Worm (Caenorhabditis elegans) whole organism, young adult: ENCODE measurements around the gene C06A6.2.

ENCODE experiments used
- C17E4.6 ChIP-seq: fragments of 200-800 bp; sonication (Bioruptor generic); IDR thresholded peaks from 2 replicates; pipeline ENCODE4 v1.3.6; 2022; ENCODE audit warnings: missing genetic modification reagents, missing genetic modification characterization, missing compliant biosample characterization
- F33H1.4 ChIP-seq: fragments of 200-800 bp; sonication (Bioruptor generic); IDR thresholded peaks from 2 replicates; pipeline ENCODE4 v1.3.6; 2022; ENCODE audit warnings: missing genetic modification reagents, missing genetic modification characterization, missing compliant biosample characterization
- nhr-27 ChIP-seq: fragments of 200-800 bp; sonication (Bioruptor generic); optimal IDR thresholded peaks from 2 replicates; lab custom pipeline; 2018; ENCODE audit warnings: mild to moderate bottlenecking, missing genetic modification characterization, moderate library complexity, missing compliant biosample characterization
- pha-4 ChIP-seq: fragments of 150-350 bp; sonication (generic microtip); optimal IDR thresholded peaks from 2 replicates; lab custom pipeline; 2014; ENCODE audit warnings: missing biosample characterization, missing genetic modification reagents, missing genetic modification characterization
- repo-1 ChIP-seq: sonication (generic microtip); optimal IDR thresholded peaks from 2 replicates; lab custom pipeline; 2017; ENCODE audit warnings: mild to moderate bottlenecking, missing genetic modification characterization, missing compliant biosample characterization
- unc-62 ChIP-seq: fragments of 150-350 bp; optimal IDR thresholded peaks from 2 replicates; lab custom pipeline; 2014; ENCODE audit warnings: missing biosample characterization, missing genetic modification reagents, missing genetic modification characterization

DNA sequence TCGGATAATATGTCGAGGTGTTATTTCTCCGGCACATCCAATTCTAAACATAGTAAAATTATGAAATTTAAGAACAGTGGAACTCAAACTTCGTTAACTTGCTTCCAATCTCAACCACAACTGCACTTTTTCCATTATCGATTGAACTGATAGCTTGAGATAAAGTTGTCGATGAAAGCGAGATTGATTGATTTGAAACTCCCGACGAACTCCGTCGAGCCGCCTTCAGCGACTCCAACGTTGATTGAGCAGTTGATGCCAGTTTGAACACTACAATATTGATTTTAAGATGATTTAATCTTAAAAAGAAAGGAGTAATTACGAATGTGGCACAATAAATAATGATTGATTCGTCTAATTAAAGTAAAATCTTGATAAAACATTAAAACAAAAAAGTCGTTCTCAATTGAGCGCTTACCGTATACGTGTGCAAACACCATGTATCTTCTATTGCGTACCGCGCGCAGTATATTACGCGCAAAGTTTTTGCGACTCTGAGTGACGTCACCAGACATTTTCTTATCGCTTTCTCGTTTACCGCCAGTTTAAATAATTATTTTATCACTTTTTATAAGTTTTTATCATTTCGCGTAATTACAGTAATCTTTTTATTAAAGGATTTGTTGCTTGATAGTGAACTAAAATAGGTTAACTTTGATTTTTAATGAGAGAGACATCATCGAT is 55.9 kb downstream of the C06A6.2 start, which contains the start of gene arp-11:
- TF ChIP-seq unc-62 (GFP tag; lab: Kevin White, UChicago) (no peak), F33H1.4 (GFP tag; lab: Robert Waterston, UW) (peak; percentile 26; the same call in 1 of the 2 replicates), nhr-27 (tag; lab: Kevin White, UChicago) (no peak), pha-4 (tag; lab: Kevin White, UChicago) (no peak), C17E4.6 (GFP tag; lab: Robert Waterston, UW) (no peak), repo-1 (tag; lab: Kevin White, UChicago) (no peak)
